Worm (Caenorhabditis elegans): ENCODE results near the gene R07D5.2.

ce11 chrX:15116514-15116913 lies at the start of gene R07D5.2:
- no peak for TF ChIP-seq W03F9.2 (tag; optimal IDR thresholded peaks at IDR 0.05)
- no peak for TF ChIP-seq him-1 (tag; optimal IDR thresholded peaks at IDR 0.05)

Data from whole organism, L4/young adult.